Worm (Caenorhabditis elegans) whole organism, midembryonic: ENCODE results near the gene F16B4.2.

ENCODE experiments used
- T22C8.4 ChIP-seq: fragments of 200-800 bp; sonication (Bioruptor generic); IDR thresholded peaks from 2 replicates; pipeline ENCODE4 v1.3.6; 2022; ENCODE audit warnings: missing genetic modification characterization, missing compliant biosample characterization
- cog-1 ChIP-seq: sonication (generic microtip); optimal IDR thresholded peaks from 2 replicates; lab custom pipeline; 2016; ENCODE audit warnings: missing genetic modification characterization, missing compliant biosample characterization
- flt-1 ChIP-seq: fragments of 200-800 bp; sonication (Bioruptor generic); IDR thresholded peaks from 2 replicates; pipeline ENCODE4 v1.3.6; 2022; ENCODE audit warnings: missing genetic modification characterization, missing compliant biosample characterization
- klf-2 ChIP-seq: fragments of 200-800 bp; sonication (Bioruptor generic); conservative IDR thresholded peaks from 2 replicates; pipeline ENCODE4 v1.3.6; 2022; ENCODE audit warnings: missing genetic modification reagents, missing genetic modification characterization, missing compliant biosample characterization
- med-1 ChIP-seq: sonication (generic microtip); optimal IDR thresholded peaks from 2 replicates; lab custom pipeline; 2017; ENCODE audit warnings: missing genetic modification characterization, mild to moderate bottlenecking, missing compliant biosample characterization, antibody characterized with exemption, missing genetic modification reagents; ENCODE audit not compliant: insufficient read depth
- ref-1 ChIP-seq: fragments of 200-800 bp; sonication (Bioruptor generic); conservative IDR thresholded peaks from 2 replicates; pipeline ENCODE4 v1.3.6; 2022; ENCODE audit warnings: missing genetic modification reagents, missing genetic modification characterization, missing compliant biosample characterization
- tab-1 ChIP-seq: fragments of 200-800 bp; sonication (Bioruptor generic); IDR thresholded peaks from 2 replicates; pipeline ENCODE4 v1.3.6; 2022; ENCODE audit warnings: missing genetic modification characterization, missing compliant biosample characterization
- ztf-23 ChIP-seq: fragments of 200-800 bp; sonication (Bioruptor generic); IDR thresholded peaks from 2 replicates; pipeline ENCODE4 v1.3.6; 2022; ENCODE audit warnings: missing genetic modification reagents, missing genetic modification characterization, missing compliant biosample characterization
- ztf-29 ChIP-seq: fragments of 200-800 bp; sonication (Bioruptor generic); IDR thresholded peaks from 2 replicates; pipeline ENCODE4 v1.3.6; 2022; ENCODE audit warnings: missing genetic modification reagents, missing genetic modification characterization, missing compliant biosample characterization

The F16B4.2 gene

ce11 chrV:1621494-1621893 lies 20.7 kb downstream of the F16B4.2 start, which contains the start of gene nhr-117:
Gene nhr-117, minus strand, starts transcription at chrV:1621520.
- no peak for TF ChIP-seq ref-1

DNA sequence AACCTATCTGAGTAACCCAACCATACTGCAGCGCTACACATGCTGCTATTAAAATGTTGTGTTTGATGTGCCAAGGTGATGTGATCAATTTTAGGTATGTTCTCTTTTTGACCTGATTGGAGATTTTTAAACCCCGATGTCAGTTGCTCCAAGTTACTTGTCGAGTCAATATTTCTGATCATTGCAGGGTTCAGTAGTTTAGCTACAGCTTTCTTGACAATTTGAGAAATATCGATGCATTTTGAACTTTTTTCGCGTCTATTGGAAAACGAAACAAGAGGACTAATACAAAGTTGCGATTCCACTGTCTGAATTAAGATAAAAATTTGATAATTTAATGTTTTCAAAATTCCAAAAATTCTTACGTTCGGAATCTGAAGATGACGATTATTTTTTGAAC lies 22.6 kb downstream of the F16B4.2 start:
- no peak for TF ChIP-seq klf-2 (GFP tag; lab: Robert Waterston, UW)
- no peak for TF ChIP-seq flt-1
- no peak for TF ChIP-seq ztf-23 (GFP tag; lab: Robert Waterston, UW)
- TF ChIP-seq cog-1 (tag; lab: Kevin White, UChicago) = no peak
- TF ChIP-seq ztf-29 (GFP tag; lab: Robert Waterston, UW) = no peak

DNA sequence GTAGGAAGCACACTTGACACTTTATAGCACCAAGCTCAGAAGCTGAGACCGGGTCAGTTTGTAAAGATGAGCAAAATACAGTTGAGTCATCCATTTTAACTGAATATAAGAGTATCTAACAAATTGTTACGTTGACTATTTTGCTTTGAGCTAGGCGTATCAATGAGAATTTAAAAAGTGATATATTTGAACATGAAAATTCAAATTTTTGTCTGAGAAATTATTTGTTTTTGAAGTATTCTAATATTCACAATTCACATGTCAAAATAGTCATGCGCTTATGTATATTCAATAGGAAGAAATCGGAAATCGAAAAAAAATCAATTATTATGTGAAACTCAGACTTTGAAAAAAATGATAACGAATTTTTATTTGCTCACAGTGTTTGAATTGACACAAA lies 23.5 kb downstream of the F16B4.2 start, which contains the start of gene nhr-110:
Gene nhr-110 (minus strand): TSS at position 101 of the 400 bp plus-strand sequence.
- no peak for TF ChIP-seq T22C8.4 (GFP tag; lab: Robert Waterston, UW)
- TF ChIP-seq ztf-23 (GFP tag; lab: Robert Waterston, UW) = no peak
- no peak for TF ChIP-seq med-1 (GFP tag; lab: Kevin White, UChicago)

ce11 chrV:1626720-1627119 lies 25.9 kb downstream of the F16B4.2 start, which contains the start of gene nhr-237:
Gene nhr-237, minus strand, starts transcription at chrV:1626820.
- TF ChIP-seq T22C8.4 (GFP tag; lab: Robert Waterston, UW) = no peak
- TF ChIP-seq ref-1 = no peak
- TF ChIP-seq ztf-23 (GFP tag; lab: Robert Waterston, UW) = no peak
- no peak for TF ChIP-seq ztf-29 (GFP tag; lab: Robert Waterston, UW)
- TF ChIP-seq tab-1 (GFP tag; lab: Robert Waterston, UW) = no peak
- no peak for TF ChIP-seq med-1 (GFP tag; lab: Kevin White, UChicago)
- TF ChIP-seq flt-1 = no peak
- no peak for TF ChIP-seq cog-1 (tag; lab: Kevin White, UChicago)
- TF ChIP-seq klf-2 (GFP tag; lab: Robert Waterston, UW) = no peak

- TF ChIP-seq ref-1 (no peak), ztf-23 (GFP tag; lab: Robert Waterston, UW) (no peak), T22C8.4 (GFP tag; lab: Robert Waterston, UW) (no peak), klf-2 (GFP tag; lab: Robert Waterston, UW) (no peak), flt-1 (no peak), tab-1 (GFP tag; lab: Robert Waterston, UW) (no peak), cog-1 (tag; lab: Kevin White, UChicago) (no peak), med-1 (GFP tag; lab: Kevin White, UChicago) (no peak), ztf-29 (GFP tag; lab: Robert Waterston, UW) (no peak)
These were observed 26.4 kb downstream of the F16B4.2 start for ce11 chrV:1627269-1627668.

- no peak for TF ChIP-seq klf-2 (GFP tag; lab: Robert Waterston, UW)
- no peak for TF ChIP-seq med-1 (GFP tag; lab: Kevin White, UChicago)
- no peak for TF ChIP-seq flt-1
- TF ChIP-seq T22C8.4 (GFP tag; lab: Robert Waterston, UW) = no peak
- no peak for TF ChIP-seq ztf-29 (GFP tag; lab: Robert Waterston, UW)
- TF ChIP-seq ztf-23 (GFP tag; lab: Robert Waterston, UW) = no peak
These were observed 28.5 kb downstream of the F16B4.2 start, which contains the start of gene nhr-238 for ce11 chrV:1629329-1629728. Gene nhr-238, minus strand, starts transcription at chrV:1629432.

DNA sequence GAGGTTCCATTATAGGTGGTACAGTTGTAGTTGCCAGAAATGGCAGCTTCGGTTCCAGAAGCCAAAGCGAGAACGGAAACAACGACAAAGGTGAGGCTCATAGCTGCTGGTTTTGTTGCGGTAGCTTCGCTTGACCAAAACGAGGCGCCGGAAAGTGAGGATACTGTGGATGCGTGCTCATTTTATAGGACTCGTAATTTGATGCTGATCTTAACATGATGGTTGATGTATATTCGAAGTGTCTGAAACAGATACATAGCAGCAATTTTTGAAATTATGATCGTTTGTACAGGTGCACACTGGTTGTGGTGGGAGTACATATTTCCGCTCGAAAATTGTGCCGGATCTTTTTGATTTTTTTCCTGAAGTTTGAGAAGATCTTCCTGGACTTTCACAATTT lies 30.3 kb downstream of the F16B4.2 start, which contains the start of gene Y46H3D.8:
Gene Y46H3D.8 (minus strand): TSS at position 101 of the 400 bp plus-strand sequence.
- TF ChIP-seq ztf-29 (GFP tag; lab: Robert Waterston, UW) (no peak), ref-1 (no peak), flt-1 (no peak), ztf-23 (GFP tag; lab: Robert Waterston, UW) (no peak), tab-1 (GFP tag; lab: Robert Waterston, UW) (no peak), klf-2 (GFP tag; lab: Robert Waterston, UW) (no peak), med-1 (GFP tag; lab: Kevin White, UChicago) (no peak), cog-1 (tag; lab: Kevin White, UChicago) (no peak), T22C8.4 (GFP tag; lab: Robert Waterston, UW) (no peak)

ce11 chrV:1631717-1632116 lies 30.9 kb downstream of the F16B4.2 start, which contains the start of gene irld-17:
Gene irld-17, plus strand, starts transcription at chrV:1632017.
- TF ChIP-seq ztf-23 (GFP tag; lab: Robert Waterston, UW) (no peak), ztf-29 (GFP tag; lab: Robert Waterston, UW) (no peak), tab-1 (GFP tag; lab: Robert Waterston, UW) (no peak), klf-2 (GFP tag; lab: Robert Waterston, UW) (no peak), med-1 (GFP tag; lab: Kevin White, UChicago) (no peak), flt-1 (no peak), cog-1 (tag; lab: Kevin White, UChicago) (no peak), T22C8.4 (GFP tag; lab: Robert Waterston, UW) (no peak), ref-1 (no peak)

DNA sequence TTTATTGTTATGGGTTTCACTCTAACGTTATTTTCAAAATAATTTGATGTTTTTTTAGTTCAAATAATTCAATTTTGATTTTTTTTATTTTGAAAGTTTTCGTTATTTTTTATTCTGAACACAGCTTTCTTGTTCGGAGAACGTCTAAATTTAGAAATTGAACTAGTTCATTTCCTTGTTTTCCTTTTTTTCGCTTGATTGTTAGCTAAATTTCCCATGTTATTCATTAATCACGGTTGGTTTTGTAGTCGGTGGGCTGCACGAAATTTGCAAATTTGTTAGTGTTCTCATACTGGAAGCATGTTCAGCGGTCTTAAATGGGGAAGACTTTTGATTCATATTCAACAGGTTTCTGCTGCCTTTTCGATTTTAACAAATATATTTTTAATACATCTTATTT lies 35.0 kb downstream of the F16B4.2 start, which contains the start of gene str-222:
Gene str-222 (plus strand): TSS at position 301 of the 400 bp plus-strand sequence.
- TF ChIP-seq T22C8.4 (GFP tag; lab: Robert Waterston, UW) = no peak
- no peak for TF ChIP-seq klf-2 (GFP tag; lab: Robert Waterston, UW)
- no peak for TF ChIP-seq cog-1 (tag; lab: Kevin White, UChicago)
- TF ChIP-seq ztf-29 (GFP tag; lab: Robert Waterston, UW) = no peak
- no peak for TF ChIP-seq flt-1

ce11 chrV:1640008-1640407 lies 39.2 kb downstream of the F16B4.2 start, which contains the start of gene str-221:
Gene str-221, plus strand, starts transcription at chrV:1640308.
- TF ChIP-seq klf-2 (GFP tag; lab: Robert Waterston, UW) = no peak
